Fruit fly (Drosophila melanogaster) S2 (cell line): ENCODE measurements around the gene Xport-B.

Source experiments
- CG8478 ChIP-seq: fragments of >200 bp; optimal IDR thresholded peaks from 2 replicates; lab custom pipeline; 2018
- CTCF ChIP-seq, 2 experiments: fragments of >200 bp; optimal IDR thresholded peaks; 2 replicates each; lab custom pipeline; 2018

Xport-B gene

DNA sequence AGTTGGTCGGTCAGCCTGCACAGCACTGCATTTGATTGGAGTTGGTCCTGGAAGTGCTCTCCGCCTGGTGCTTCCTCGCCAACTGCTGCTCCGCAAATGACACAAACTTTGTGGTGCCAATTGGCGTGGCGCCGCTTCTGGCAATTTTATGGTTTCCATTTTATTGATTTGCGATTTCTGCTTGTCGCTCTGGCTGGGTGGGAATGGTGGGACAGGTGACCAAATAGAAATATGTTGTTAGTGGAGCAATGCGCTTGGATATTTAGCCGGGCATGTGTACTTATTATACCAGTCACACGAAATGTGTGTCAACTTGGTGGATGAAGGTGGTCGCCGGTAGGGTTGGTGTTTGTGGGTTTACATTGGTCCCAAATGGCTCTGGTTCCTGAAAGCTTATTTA, at the start of gene Xport-B, which contains the start of gene Xport-A:
Gene Xport-B (minus strand): TSS at position 101 of the 400 bp plus-strand sequence.
Gene Xport-A (minus strand): TSS at position 101 of the 400 bp plus-strand sequence.
- TF ChIP-seq CTCF (optimal IDR thresholded peaks at IDR 0.05; lab: Kevin White, UChicago) (no peak), CG8478 (no peak)

DNA sequence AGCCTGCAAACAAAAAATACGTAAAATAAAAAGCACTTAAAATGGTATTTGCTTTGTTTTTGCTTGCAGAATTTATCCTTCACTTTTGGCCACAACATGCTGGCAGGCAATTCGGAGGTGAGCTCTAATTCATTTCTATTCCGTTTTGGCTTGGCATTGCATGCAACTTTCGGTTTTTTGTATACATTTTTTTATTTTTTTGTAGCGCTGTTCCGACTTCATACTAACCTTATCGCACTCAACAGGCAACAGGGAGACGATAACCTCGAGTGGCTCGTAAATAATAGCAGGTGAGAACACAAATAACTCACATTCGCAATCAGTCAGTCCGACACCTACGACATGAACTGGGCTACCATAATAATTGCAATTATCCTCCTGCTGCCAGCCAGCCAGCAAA, 32.9 kb upstream of the Xport-B start, which contains the start of gene CG4783:
Gene CG4783 (plus strand): TSS at position 301 of the 400 bp plus-strand sequence.
- TF ChIP-seq CG8478 (no peak), CTCF (optimal IDR thresholded peaks at IDR 0.05; lab: Kevin White, UChicago) (no peak)

- TF ChIP-seq CTCF (optimal IDR thresholded peaks at IDR 0.05; lab: Kevin White, UChicago) (no peak), CG8478 (no peak)
Measured at dm6 chr3R:19942312-19942711, 27.1 kb upstream of the Xport-B start, which contains the start of gene CG46042. TSS of gene CG46042 (minus strand) at chr3R:19942412.

dm6 chr3R:19938941-19939587, 23.9 kb upstream of the Xport-B start:
- TF ChIP-seq CTCF (optimal IDR thresholded peaks at IDR 0.05; lab: Kevin White, UChicago), result peak; percentile 33 to 43
- no peak for TF ChIP-seq CG8478

DNA sequence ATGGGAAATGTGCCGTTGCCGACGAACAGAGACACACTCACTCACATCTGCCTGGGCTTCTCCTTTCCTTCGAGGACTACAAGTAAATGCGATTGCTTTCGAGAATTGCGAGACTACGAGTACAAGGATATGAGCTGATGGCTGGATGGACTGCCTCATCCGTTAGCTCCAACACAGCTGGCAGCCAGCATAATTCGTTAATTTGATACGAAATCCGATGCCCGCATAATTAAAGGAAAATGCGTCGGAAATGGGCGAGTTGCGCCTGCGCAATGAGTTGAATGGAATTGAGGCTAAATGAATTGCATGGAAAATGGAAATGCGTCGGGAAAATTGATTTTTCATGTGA, 20.5 kb upstream of the Xport-B start:
- TF ChIP-seq CG8478, result no peak
- no peak for TF ChIP-seq CTCF (optimal IDR thresholded peaks at IDR 0.05; lab: Kevin White, UChicago)

DNA sequence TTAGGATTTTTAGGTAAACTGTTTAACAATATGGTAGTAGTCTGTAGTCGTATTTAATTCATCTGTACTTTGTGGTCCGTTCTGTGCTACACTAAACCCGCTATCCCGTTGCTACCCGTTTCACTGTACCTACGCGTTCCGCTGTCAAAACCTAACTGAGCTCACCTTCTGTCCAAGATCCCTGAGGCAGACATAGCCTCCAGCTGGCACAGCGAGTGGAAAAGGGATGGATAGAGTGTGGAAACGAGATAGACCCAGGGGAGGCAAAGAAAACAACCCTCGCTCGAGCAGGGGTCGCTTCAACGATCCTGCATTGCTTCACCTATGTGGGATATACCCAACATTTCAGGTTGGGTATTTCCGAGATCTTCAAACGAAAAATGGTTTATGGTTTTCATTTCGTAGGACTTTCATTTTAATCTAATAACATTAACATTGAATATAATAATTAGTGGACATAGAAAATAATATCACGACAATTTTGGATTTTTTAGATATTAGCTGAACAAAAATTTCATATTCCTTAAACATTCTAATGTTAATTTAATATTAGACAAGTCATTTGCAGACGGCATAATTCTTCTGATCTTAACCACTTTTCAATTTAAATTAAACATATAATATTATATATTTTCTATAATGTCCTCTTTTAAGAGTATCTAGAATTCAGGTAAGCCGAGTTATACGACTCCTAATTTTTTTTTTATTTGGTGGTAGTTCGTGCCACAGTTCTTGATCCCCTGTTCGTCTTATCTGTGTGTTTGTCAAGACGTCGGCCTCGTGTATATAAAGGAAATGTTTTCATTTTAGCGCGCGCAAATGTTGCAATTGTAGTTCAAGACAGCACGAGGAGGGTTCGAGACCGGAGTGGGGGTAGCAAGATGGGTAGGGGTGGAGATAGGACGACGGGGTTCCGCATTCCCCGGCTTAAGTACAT, 19.9 kb upstream of the Xport-B start, which contains the start of gene mira:
Gene mira (minus strand): TSS at position 281 of the 937 bp plus-strand sequence.
- TF ChIP-seq CG8478 (no peak), CTCF (optimal IDR thresholded peaks at IDR 0.05; lab: Kevin White, UChicago) (no peak)

DNA sequence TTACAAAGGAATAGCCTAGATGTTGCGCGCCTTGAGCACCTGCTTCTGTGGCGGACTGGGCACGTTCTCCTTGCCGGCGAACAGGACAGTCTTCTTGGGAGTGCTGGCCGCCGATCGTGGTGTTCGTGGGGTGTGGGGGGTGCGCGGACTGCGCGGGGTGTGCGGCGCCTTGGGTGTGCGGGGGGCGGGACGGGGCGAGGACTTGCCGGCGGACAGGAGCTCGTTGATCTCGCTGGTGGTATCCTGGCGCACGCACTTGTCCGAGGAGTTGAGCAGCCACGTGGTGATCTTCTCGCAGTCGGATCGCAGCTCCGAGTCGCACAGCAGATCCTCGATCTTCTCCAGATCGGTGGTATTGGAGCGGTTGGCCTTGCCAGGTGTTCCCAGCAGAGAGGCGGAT, 17.0 kb upstream of the Xport-B start:
- TF ChIP-seq CTCF (optimal IDR thresholded peaks at IDR 0.05; lab: Kevin White, UChicago) (no peak), CG8478 (no peak)

DNA sequence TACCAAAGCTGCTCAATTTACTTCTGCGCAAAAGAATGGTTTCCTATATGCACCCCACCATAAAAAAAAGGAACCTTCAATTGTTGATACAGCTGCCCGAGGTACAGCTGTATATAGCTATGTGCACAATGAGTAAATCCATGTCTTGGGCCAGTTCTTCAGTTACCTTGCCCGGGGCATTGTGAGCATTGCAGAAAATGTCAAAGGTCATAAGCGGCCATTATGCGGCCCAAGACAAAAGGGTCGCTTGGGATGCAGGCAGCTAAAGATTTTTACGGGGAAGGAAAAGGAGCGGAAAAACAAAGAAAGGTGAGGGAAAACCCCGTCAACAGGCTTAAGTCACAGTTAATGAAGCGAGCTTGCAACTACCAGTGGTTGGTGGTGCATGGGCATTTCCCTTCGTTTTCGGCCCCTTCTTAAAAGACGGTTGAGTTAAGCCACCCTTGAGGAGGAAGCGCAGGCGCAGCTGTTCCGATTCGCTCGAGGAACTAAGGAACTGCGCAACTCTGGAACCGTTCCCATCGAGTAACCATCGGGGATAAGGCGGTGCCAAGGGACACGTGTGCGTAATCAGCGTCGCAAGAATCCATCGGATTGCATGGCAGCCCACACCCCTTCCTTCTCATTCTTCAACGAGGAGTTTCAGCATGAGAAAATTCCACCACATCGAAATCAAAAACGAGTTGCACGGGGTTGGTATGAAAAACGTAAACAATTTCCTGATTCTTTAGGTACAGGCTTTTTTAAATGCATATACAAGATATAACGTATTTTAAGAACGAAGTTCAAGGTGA, 15.9 kb upstream of the Xport-B start:
- TF ChIP-seq CTCF (optimal IDR thresholded peaks at IDR 0.05; lab: Kevin White, UChicago), result no peak
- no peak for TF ChIP-seq CG8478

DNA sequence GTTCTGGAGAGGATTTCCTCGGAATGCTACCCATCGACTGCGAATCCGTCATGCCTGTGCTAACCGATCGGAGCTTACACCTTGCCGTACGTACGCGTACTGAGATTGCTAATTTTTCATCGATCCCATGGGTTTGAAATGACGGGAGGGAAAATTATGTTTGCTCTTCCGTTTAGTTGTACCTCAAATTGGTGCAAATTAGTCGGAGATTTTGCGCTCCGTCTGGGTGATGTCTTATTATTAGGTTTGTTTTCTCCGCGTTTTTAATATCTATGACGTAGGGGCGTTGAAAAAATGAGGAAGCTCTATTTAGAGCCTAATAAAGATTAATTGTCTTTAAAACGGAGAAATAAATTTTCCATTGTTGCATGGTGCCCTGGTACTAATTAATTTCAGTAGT, 13.3 kb upstream of the Xport-B start, which contains the start of gene CG4459:
Gene CG4459 (minus strand): TSS at position 101 of the 400 bp plus-strand sequence.
- TF ChIP-seq CG8478 (no peak), CTCF (optimal IDR thresholded peaks at IDR 0.05; lab: Kevin White, UChicago) (no peak)

DNA sequence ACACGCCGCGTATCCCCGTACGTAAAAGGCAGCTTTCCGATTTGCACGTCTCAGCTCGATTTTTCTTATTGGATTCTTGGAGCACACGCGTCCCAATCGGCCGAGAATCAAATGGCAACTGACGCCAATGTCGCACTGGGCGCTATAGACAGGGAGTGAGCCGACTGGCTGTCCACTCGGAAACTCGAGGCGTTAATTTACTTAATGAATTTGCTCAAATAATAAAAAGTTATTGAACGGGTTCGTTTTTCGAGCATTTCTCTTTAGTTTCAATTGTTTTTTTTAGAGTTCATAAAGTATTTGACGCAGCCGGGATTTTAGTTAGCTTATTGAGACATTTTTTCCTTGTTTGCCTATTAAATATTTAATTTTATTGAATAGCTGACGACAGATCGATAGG, 10.1 kb upstream of the Xport-B start, which contains the start of gene CG4462:
Gene CG4462 (minus strand): TSS at position 101 of the 400 bp plus-strand sequence.
- TF ChIP-seq CG8478 (no peak), CTCF (optimal IDR thresholded peaks at IDR 0.05; lab: Kevin White, UChicago) (no peak)

- TF ChIP-seq CTCF (optimal IDR thresholded peaks at IDR 0.05; lab: Kevin White, UChicago) (no peak), CG8478 (no peak)
Measured at dm6 chr3R:19924331-19924730, 9.1 kb upstream of the Xport-B start.

- TF ChIP-seq CG8478 (no peak), CTCF (optimal IDR thresholded peaks at IDR 0.05; lab: Kevin White, UChicago) (no peak)
Measured at dm6 chr3R:19918207-19918606, 3.0 kb upstream of the Xport-B start, which contains the start of gene CG4770. TSS of gene CG4770 (plus strand) at chr3R:19918507.

DNA sequence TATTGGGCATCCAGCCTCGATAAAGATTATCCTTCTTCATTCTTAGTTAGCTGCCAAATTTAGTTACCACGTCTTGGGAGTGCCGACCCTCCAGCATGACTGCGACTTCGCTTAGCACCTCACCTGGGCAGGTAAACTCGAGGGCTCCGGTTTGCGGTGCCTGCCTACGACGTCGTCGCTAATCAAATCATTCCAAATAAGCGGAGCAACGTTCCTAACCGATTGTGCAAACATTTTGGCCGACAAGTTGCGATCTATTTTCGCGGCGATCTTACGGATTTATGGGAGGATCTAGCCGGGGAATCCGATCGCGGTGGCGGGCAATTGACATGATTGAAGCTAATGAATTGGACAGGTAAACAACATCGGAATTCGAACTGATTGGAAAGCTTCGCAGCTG, 2.5 kb upstream of the Xport-B start, which contains the start of gene CG4465:
Gene CG4465 (minus strand): TSS at position 101 of the 400 bp plus-strand sequence.
- no peak for TF ChIP-seq CG8478
- TF ChIP-seq CTCF (optimal IDR thresholded peaks at IDR 0.05; lab: Kevin White, UChicago), result no peak

- TF ChIP-seq CTCF (optimal IDR thresholded peaks at IDR 0.05; lab: Kevin White, UChicago) (no peak), CG8478 (no peak)
Measured at dm6 chr3R:19911030-19911429, 4.2 kb downstream of the Xport-B start.
